Fruit fly (Drosophila melanogaster): ENCODE results near the gene CG17404.

Gene CG17404

dm6 chr3R:12197641-12198040 is 27.2 kb downstream of the CG17404 start, which contains the start of gene Adk1:
Gene Adk1 (plus strand): TSS chr3R:12197941.
- TF ChIP-seq Pif1B (GFP tag; optimal IDR thresholded peaks at IDR 0.05) (no peak), CG10348 (GFP tag; IDR thresholded peaks at IDR 0.05) (no peak), EcR (GFP tag; optimal IDR thresholded peaks at IDR 0.05) (no peak), Snoo (tag; optimal IDR thresholded peaks at IDR 0.05) (no peak), rn (GFP tag; IDR thresholded peaks at IDR 0.05) (no peak), CG8301 (tag; optimal IDR thresholded peaks at IDR 0.05) (no peak), CG9948 (tag; optimal IDR thresholded peaks at IDR 0.05) (no peak)

- TF ChIP-seq CG8159 (tag; optimal IDR thresholded peaks at IDR 0.05) (peak; percentile 53), rn (GFP tag; IDR thresholded peaks at IDR 0.05) (no peak), CG12605 (GFP tag; IDR thresholded peaks at IDR 0.05) (no peak), fd96Ca (GFP tag; IDR thresholded peaks at IDR 0.05) (no peak), CG9948 (tag; optimal IDR thresholded peaks at IDR 0.05) (no peak), CG15710 (tag; optimal IDR thresholded peaks at IDR 0.05) (peak; percentile 55), CG34367 (tag; optimal IDR thresholded peaks at IDR 0.05) (no peak), gl (tag; optimal IDR thresholded peaks at IDR 0.05) (no peak), CG32121 (GFP tag; IDR thresholded peaks at IDR 0.05) (no peak), Snoo (tag; optimal IDR thresholded peaks at IDR 0.05) (no peak), CG8301 (tag; optimal IDR thresholded peaks at IDR 0.05) (no peak), Pif1B (GFP tag; optimal IDR thresholded peaks at IDR 0.05) (no peak), CG14655 (GFP tag; optimal IDR thresholded peaks at IDR 0.05) (peak; percentile 37), D1 (tag; optimal IDR thresholded peaks at IDR 0.05) (no peak), CG13204 (GFP tag; optimal IDR thresholded peaks at IDR 0.05) (no peak), CG4496 (GFP tag; IDR thresholded peaks at IDR 0.05) (0 out of 3 replicates have a peak, but pooled peaks have one; percentile 31), CG17806 (tag; optimal IDR thresholded peaks at IDR 0.05) (no peak), EcR (GFP tag; optimal IDR thresholded peaks at IDR 0.05) (no peak), CG10348 (GFP tag; IDR thresholded peaks at IDR 0.05) (no peak), Pif1A (GFP tag; optimal IDR thresholded peaks at IDR 0.05) (peak; percentile 8), Ets98B (GFP tag; IDR thresholded peaks at IDR 0.05) (no peak)
Measured at dm6 chr3R:12196100-12196499, 28.7 kb downstream of the CG17404 start.

dm6 chr3R:12194911-12195310 is 29.9 kb downstream of the CG17404 start, which contains the start of the genes eIF3d2 and CG43450:
Gene eIF3d2 (minus strand): TSS chr3R:12195011.
Gene CG43450 (plus strand): TSS chr3R:12195294.
- TF ChIP-seq EcR (GFP tag; optimal IDR thresholded peaks at IDR 0.05), result no peak
- TF ChIP-seq CG32121 (GFP tag; IDR thresholded peaks at IDR 0.05), result no peak
- no peak for TF ChIP-seq Pif1A (GFP tag; optimal IDR thresholded peaks at IDR 0.05)
- no peak for TF ChIP-seq CG9948 (tag; optimal IDR thresholded peaks at IDR 0.05)

- no peak for TF ChIP-seq gl (tag; optimal IDR thresholded peaks at IDR 0.05)
- TF ChIP-seq CG13204 (GFP tag; optimal IDR thresholded peaks at IDR 0.05), result no peak
- no peak for TF ChIP-seq Snoo (tag; optimal IDR thresholded peaks at IDR 0.05)
- no peak for TF ChIP-seq CG34367 (tag; optimal IDR thresholded peaks at IDR 0.05)
- no peak for TF ChIP-seq fd96Ca (GFP tag; IDR thresholded peaks at IDR 0.05)
- TF ChIP-seq rn (GFP tag; IDR thresholded peaks at IDR 0.05), result no peak
- TF ChIP-seq EcR (GFP tag; optimal IDR thresholded peaks at IDR 0.05), result no peak
- TF ChIP-seq CG12605 (GFP tag; IDR thresholded peaks at IDR 0.05), result no peak
- TF ChIP-seq Pif1B (GFP tag; optimal IDR thresholded peaks at IDR 0.05), result no peak
Measured at dm6 chr3R:12185615-12186014, 39.2 kb downstream of the CG17404 start.
